Worm (Caenorhabditis elegans) whole organism, late embryonic: ENCODE results near the gene F54B8.4.

ENCODE experiments used
- F13H6.1 ChIP-seq: sonication (generic microtip); optimal IDR thresholded peaks from 2 replicates; lab custom pipeline; 2016; ENCODE audit warnings: missing genetic modification characterization, missing compliant biosample characterization
- ama-1 ChIP-seq: fragments of 150-350 bp; optimal IDR thresholded peaks from 2 replicates; lab custom pipeline; 2014
- ceh-9 ChIP-seq: sonication (generic microtip); optimal IDR thresholded peaks from 2 replicates; lab custom pipeline; 2016; ENCODE audit warnings: mild to moderate bottlenecking, missing genetic modification characterization, inconsistent platforms, missing compliant biosample characterization
- elt-2 ChIP-seq: sonication (generic microtip); optimal IDR thresholded peaks from 2 replicates; lab custom pipeline; 2016; ENCODE audit warnings: missing genetic modification reagents, missing genetic modification characterization, missing compliant biosample characterization
- lim-6 ChIP-seq: sonication (generic microtip); optimal IDR thresholded peaks from 2 replicates; lab custom pipeline; 2016; ENCODE audit warnings: missing genetic modification characterization, missing compliant biosample characterization

DNA sequence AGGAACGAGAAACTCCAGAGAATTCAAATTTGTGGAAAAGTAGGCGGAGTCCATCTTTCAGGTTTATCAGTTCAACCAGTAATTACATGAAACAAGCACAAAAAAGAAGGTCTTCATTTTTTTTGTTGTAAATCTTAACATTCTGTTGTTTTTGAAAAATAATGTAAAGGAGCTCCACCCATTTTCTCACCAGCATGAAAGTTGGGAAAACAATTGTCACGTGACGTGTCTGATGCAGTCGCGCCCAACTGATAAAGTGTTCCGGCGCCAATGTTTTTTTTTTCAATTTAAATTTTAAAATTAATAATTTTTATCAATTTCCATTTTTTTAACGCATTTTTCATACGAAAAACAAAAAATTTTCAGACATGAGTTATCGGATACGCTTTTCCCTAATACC, 47.1 kb upstream of the F54B8.4 start, which contains the start of gene F57A10.4:
- TF ChIP-seq ama-1 (lab: Kevin White, UChicago) (no peak), elt-2 (tag; lab: Kevin White, UChicago) (no peak), ceh-9 (no peak), lim-6 (tag; lab: Kevin White, UChicago) (no peak), F13H6.1 (tag; lab: Kevin White, UChicago) (no peak)
